Worm (Caenorhabditis elegans): ENCODE data around the gene B0024.13.

Gene B0024.13

DNA sequence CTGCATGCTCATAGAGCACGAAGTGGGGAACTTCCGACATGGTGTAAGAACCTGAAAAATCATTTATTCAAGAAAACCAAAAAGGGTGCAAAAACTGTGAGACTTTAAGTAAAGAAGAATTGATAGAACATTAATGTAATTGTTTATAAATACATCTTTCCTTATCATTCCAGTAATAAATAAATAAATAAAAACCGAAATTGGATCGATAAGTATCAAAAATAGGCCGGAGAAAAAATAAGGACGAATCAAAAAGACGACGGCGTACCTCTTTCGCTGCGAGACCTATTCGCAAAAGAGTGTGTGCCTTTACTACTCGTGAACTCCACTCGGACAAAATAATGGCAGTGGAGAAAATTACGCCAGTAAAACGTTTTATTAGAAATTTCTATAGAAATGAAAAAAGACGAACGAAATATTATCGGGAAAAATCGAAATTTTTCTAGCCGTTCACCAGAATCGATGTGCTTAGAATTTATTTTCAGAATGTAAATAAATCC is 32.5 kb downstream of the B0024.13 start, which contains the start of gene nol-56 (continued):
- peak; percentile 85 for TF ChIP-seq unc-130 (tag; optimal IDR thresholded peaks at IDR 0.05)
- peak; percentile 82 for TF ChIP-seq isw-1 (GFP tag; IDR thresholded peaks at IDR 0.05)
- peak; percentile 95 for TF ChIP-seq rnt-1 (tag; optimal IDR thresholded peaks at IDR 0.05)
- TF ChIP-seq fkh-4 (tag; optimal IDR thresholded peaks at IDR 0.05; ENCODE audit: borderline replicate concordance), result peak; percentile 43
- TF ChIP-seq aha-1 (tag; optimal IDR thresholded peaks at IDR 0.05), result no peak
- TF ChIP-seq nhr-237 (tag; optimal IDR thresholded peaks at IDR 0.05), result peak; percentile 28
- peak; percentile 87 to 93 for TF ChIP-seq lsy-2 (tag; optimal IDR thresholded peaks at IDR 0.05)
- peak; percentile 58 for TF ChIP-seq elt-2 (tag; optimal IDR thresholded peaks at IDR 0.05)
- TF ChIP-seq zag-1 (tag; optimal IDR thresholded peaks at IDR 0.05), result no peak
- peak; percentile 43 for TF ChIP-seq efl-3 (GFP tag; optimal IDR thresholded peaks at IDR 0.05)
- TF ChIP-seq fos-1 (tag; optimal IDR thresholded peaks at IDR 0.05), result peak; percentile 44
- TF ChIP-seq grh-1 (GFP tag; IDR thresholded peaks at IDR 0.05), result peak; percentile 70
- no peak for TF ChIP-seq nhr-11 (tag; optimal IDR thresholded peaks at IDR 0.05)
- TF ChIP-seq alr-1 (tag; optimal IDR thresholded peaks at IDR 0.05; ENCODE audit: borderline replicate concordance), result no peak
- TF ChIP-seq mep-1 (tag; optimal IDR thresholded peaks at IDR 0.05), result peak; percentile 97
- TF ChIP-seq nhr-84 (tag; optimal IDR thresholded peaks at IDR 0.05), result no peak
- TF ChIP-seq sup-37 (GFP tag; optimal IDR thresholded peaks at IDR 0.05), result no peak
- TF ChIP-seq elt-3 (tag; optimal IDR thresholded peaks at IDR 0.05), result peak in 2 of 6 experiments; percentile 44 to 47
- TF ChIP-seq C04F5.9 (tag; optimal IDR thresholded peaks at IDR 0.05), result peak; percentile 74
- peak; percentile 54 for TF ChIP-seq ceh-8 (GFP tag; optimal IDR thresholded peaks at IDR 0.05)
- no peak for TF ChIP-seq pqm-1 (tag; optimal IDR thresholded peaks at IDR 0.05)
- peak; percentile 88 for TF ChIP-seq dsc-1 (tag; optimal IDR thresholded peaks at IDR 0.05)
- peak; percentile 87 for TF ChIP-seq nhr-85 (tag)
- no peak for TF ChIP-seq ceh-63 (GFP tag; optimal IDR thresholded peaks at IDR 0.05)
- peak; percentile 81 for TF ChIP-seq lin-13 (GFP tag; optimal IDR thresholded peaks at IDR 0.05)
- TF ChIP-seq jun-1 (tag; optimal IDR thresholded peaks at IDR 0.05), result peak; percentile 51
- no peak for TF ChIP-seq vab-15 (tag; optimal IDR thresholded peaks at IDR 0.05)
- peak; percentile 89 for TF ChIP-seq tbx-2 (tag; optimal IDR thresholded peaks at IDR 0.05)
- TF ChIP-seq ztf-4 (tag; optimal IDR thresholded peaks at IDR 0.05), result peak; percentile 42
- peak; percentile 77 for TF ChIP-seq unc-86 (tag; optimal IDR thresholded peaks at IDR 0.05)
- TF ChIP-seq dpl-1 (GFP tag; optimal IDR thresholded peaks at IDR 0.05), result peak; percentile 81 to 86 (median 85)
- TF ChIP-seq aly-2 (tag; optimal IDR thresholded peaks at IDR 0.05), result peak; percentile 45
- TF ChIP-seq nhr-77 (tag; optimal IDR thresholded peaks at IDR 0.05), result peak; percentile 37
- peak; percentile 87 to 90 for TF ChIP-seq efl-1 (optimal IDR thresholded peaks at IDR 0.05)
- peak; percentile 84 to 98 for TF ChIP-seq efl-1 (GFP tag; optimal IDR thresholded peaks at IDR 0.05 in 1 of 2)

- no peak for TF ChIP-seq jun-1 (tag; optimal IDR thresholded peaks at IDR 0.05)
- TF ChIP-seq unc-86 (tag; optimal IDR thresholded peaks at IDR 0.05), result peak; percentile 82
- peak; percentile 20 for TF ChIP-seq zip-4 (GFP tag; optimal IDR thresholded peaks at IDR 0.05)
- TF ChIP-seq nhr-47 (tag; optimal IDR thresholded peaks at IDR 0.05), result peak; percentile 93
- peak; percentile 3 for TF ChIP-seq hlh-4 (tag; optimal IDR thresholded peaks at IDR 0.05)
- TF ChIP-seq ceh-82 (tag; optimal IDR thresholded peaks at IDR 0.05), result peak; percentile 69 to 78 (median 74)
- TF ChIP-seq isw-1 (GFP tag; IDR thresholded peaks at IDR 0.05), result peak; percentile 82
- TF ChIP-seq aha-1 (tag; optimal IDR thresholded peaks at IDR 0.05), result no peak
- peak; percentile 76 for TF ChIP-seq mab-9 (GFP tag; IDR thresholded peaks at IDR 0.05)
- peak; percentile 6 for TF ChIP-seq F16B12.6 (tag; optimal IDR thresholded peaks at IDR 0.05)
- peak; percentile 91 to 96 (median 94) for TF ChIP-seq dpl-1 (GFP tag; optimal IDR thresholded peaks at IDR 0.05)
- no peak for TF ChIP-seq ces-1 (GFP tag; optimal IDR thresholded peaks at IDR 0.05)
- TF ChIP-seq egl-13 (tag; optimal IDR thresholded peaks at IDR 0.05), result peak; percentile 91
- TF ChIP-seq fkh-8 (tag; optimal IDR thresholded peaks at IDR 0.05), result peak; percentile 78
- TF ChIP-seq pqm-1 (tag; optimal IDR thresholded peaks at IDR 0.05), result no peak
- TF ChIP-seq egl-27 (tag; optimal IDR thresholded peaks at IDR 0.05), result no peak
- TF ChIP-seq mep-1 (tag; optimal IDR thresholded peaks at IDR 0.05), result peak; percentile 93
- no peak for TF ChIP-seq unc-62 (GFP tag; optimal IDR thresholded peaks at IDR 0.05)
- TF ChIP-seq xbp-1 (tag; optimal IDR thresholded peaks at IDR 0.05), result peak; percentile 89
- no peak for TF ChIP-seq hlh-17 (GFP tag; optimal IDR thresholded peaks at IDR 0.05; ENCODE audit: borderline replicate concordance)
- TF ChIP-seq ceh-63 (GFP tag; optimal IDR thresholded peaks at IDR 0.05), result no peak
- TF ChIP-seq nhr-85 (tag), result peak; percentile 95
- no peak for TF ChIP-seq ceh-8 (GFP tag; optimal IDR thresholded peaks at IDR 0.05)
- TF ChIP-seq dsc-1 (tag; optimal IDR thresholded peaks at IDR 0.05), result peak; percentile 91
- peak; percentile 88 for TF ChIP-seq nhr-20 (tag; optimal IDR thresholded peaks at IDR 0.05)
- peak in 1 of 2 experiments; percentile 35 for TF ChIP-seq mdl-1 (tag; optimal IDR thresholded peaks at IDR 0.05)
- no peak for TF ChIP-seq zag-1 (tag; optimal IDR thresholded peaks at IDR 0.05)
Observed at ce11 chrV:10355773-10356335, 35.3 kb downstream of the B0024.13 start, which contains the start of gene sluh-7. Gene sluh-7 (minus strand): TSS chrV:10355823.
